Fruit fly (Drosophila melanogaster): Measurements from ENCODE around the gene CG2150.

DNA sequence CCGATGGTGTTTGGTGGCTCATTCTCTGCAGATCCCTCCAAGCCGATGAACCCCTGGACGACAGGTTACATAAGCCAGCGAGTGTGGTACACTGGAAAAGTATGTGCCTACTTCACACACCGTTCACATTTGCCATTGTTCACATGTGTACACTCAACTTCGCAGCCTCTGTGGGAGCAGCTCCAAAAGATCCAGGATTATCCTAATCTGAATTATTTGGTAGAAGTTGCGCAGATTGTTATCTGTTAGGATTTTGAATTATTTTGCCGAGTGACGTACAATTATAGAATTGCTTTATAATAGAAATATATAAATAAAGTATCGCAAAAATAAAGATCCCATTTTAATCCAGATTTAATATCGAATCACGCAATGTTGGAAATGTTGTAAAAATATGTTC, 3.0 kb upstream of the CG2150 start:
- TF ChIP-seq CG4617 (GFP tag; optimal IDR thresholded peaks at IDR 0.05; ENCODE audit: borderline replicate concordance), result no peak
- TF ChIP-seq maf-S (GFP tag; optimal IDR thresholded peaks at IDR 0.05), result no peak

All from whole organism, embryonic.